Worm (Caenorhabditis elegans) whole organism, L4 larva: ENCODE results near the gene gbb-1.

Source experiments
- dve-1 ChIP-seq: sonication (generic microtip); optimal IDR thresholded peaks from 2 replicates; lab custom pipeline; 2017; ENCODE audit warnings: antibody characterized with exemption, mild to moderate bottlenecking, missing genetic modification characterization, missing compliant biosample characterization; ENCODE audit not compliant: insufficient read depth
- hlh-30 ChIP-seq: sonication (generic microtip); optimal IDR thresholded peaks from 2 replicates; lab custom pipeline; 2017; ENCODE audit warnings: antibody characterized with exemption, mild to moderate bottlenecking, missing genetic modification characterization, missing compliant biosample characterization; ENCODE audit not compliant: insufficient read depth
- nhr-102 ChIP-seq: sonication (generic microtip); optimal IDR thresholded peaks from 2 replicates; lab custom pipeline; 2016; ENCODE audit warnings: mild to moderate bottlenecking, missing genetic modification characterization, moderate library complexity, missing compliant biosample characterization
- nhr-237 ChIP-seq: sonication (generic microtip); optimal IDR thresholded peaks from 2 replicates; lab custom pipeline; 2017; ENCODE audit warnings: missing biosample characterization, missing genetic modification characterization
- unc-130 ChIP-seq: sonication (generic microtip); optimal IDR thresholded peaks from 2 replicates; lab custom pipeline; 2016; ENCODE audit warnings: missing genetic modification reagents, missing genetic modification characterization, missing compliant biosample characterization
- unc-39 ChIP-seq: sonication (generic microtip); optimal IDR thresholded peaks from 2 replicates; lab custom pipeline; 2017; ENCODE audit warnings: missing biosample characterization, missing genetic modification characterization
- unc-62 ChIP-seq, 3 experiments: fragments of 150-350 bp in 1 of 3; sonication (generic microtip); optimal IDR thresholded peaks in 2 of 3; peaks in 1 of 3; 1 replicate in 1 of 3; 2 replicates in 2 of 3; lab custom pipeline; 2014 to 2017; ENCODE audit warnings: missing biosample characterization in 3 of 3, missing genetic modification characterization in 3 of 3, missing genetic modification reagents in 3 of 3, missing genotype in 1 of 3

ce11 chrX:2922602-2923203 is 35.0 kb upstream of the gbb-1 start:
- TF ChIP-seq nhr-102 (tag; lab: Kevin White, UChicago), result no peak
- no peak for TF ChIP-seq unc-39
- no peak for TF ChIP-seq hlh-30
- TF ChIP-seq dve-1, result no peak
- TF ChIP-seq unc-62 (GFP tag; optimal IDR thresholded peaks at IDR 0.05 in 1 of 2; lab: Kevin White, UChicago), result peak in 1 of 2 experiments; percentile 95
- no peak for TF ChIP-seq unc-62 (tag; optimal IDR thresholded peaks at IDR 0.05; lab: Kevin White, UChicago)
- TF ChIP-seq unc-130 (GFP tag; lab: Kevin White, UChicago), result no peak
- no peak for TF ChIP-seq nhr-237 (tag; lab: Kevin White, UChicago)
